Fruit fly (Drosophila melanogaster) whole organism, embryonic: Measurements from ENCODE around the gene Prosbeta6.

Source experiments
- CG30431 ChIP-seq: fragments of 200-800 bp; sonication (Bioruptor generic); optimal IDR thresholded peaks from 2 replicates; lab custom pipeline; 2017; ENCODE audit warnings: missing biosample characterization, missing genetic modification characterization
- CG32767 ChIP-seq: fragments of 200-800 bp; sonication (Bioruptor generic); IDR thresholded peaks from 2 replicates; pipeline ENCODE4 v1.3.6; 2022; ENCODE audit warnings: missing biosample characterization, missing genetic modification characterization
- Dip3 ChIP-seq: fragments of 200-800 bp; sonication (Bioruptor generic); optimal IDR thresholded peaks from 3 replicates; lab custom pipeline; 2016; ENCODE audit warnings: missing biosample characterization, missing genetic modification characterization
- MESR4 ChIP-seq: fragments of 200-800 bp; sonication (Bioruptor generic); optimal IDR thresholded peaks from 2 replicates; lab custom pipeline; 2018; ENCODE audit warnings: missing biosample characterization, mild to moderate bottlenecking, missing genetic modification characterization, moderate library complexity
- bab2 ChIP-seq: fragments of 200-800 bp; sonication (Bioruptor generic); optimal IDR thresholded peaks from 2 replicates; lab custom pipeline; 2016; ENCODE audit warnings: missing biosample characterization, missing genetic modification characterization
- danr ChIP-seq: fragments of 200-800 bp; sonication (Bioruptor generic); IDR thresholded peaks from 2 replicates; pipeline ENCODE4 v1.3.6; 2022; ENCODE audit warnings: missing biosample characterization, missing genetic modification characterization
- disco-r ChIP-seq: fragments of 200-800 bp; sonication (Bioruptor generic); optimal IDR thresholded peaks from 2 replicates; lab custom pipeline; 2016; ENCODE audit warnings: missing biosample characterization, missing genetic modification characterization
- nmo ChIP-seq: fragments of 200-800 bp; sonication (Bioruptor generic); optimal IDR thresholded peaks from 2 replicates; lab custom pipeline; 2018; ENCODE audit warnings: missing biosample characterization, mild to moderate bottlenecking, missing genetic modification characterization, moderate library complexity
- pan ChIP-seq, 4 experiments: fragments of >200 bp in 3 of 4; fragments of 200-800 bp in 1 of 4; sonication (Bioruptor generic) in 1 of 4; optimal IDR thresholded peaks in 3 of 4; IDR thresholded peaks in 1 of 4; 2 replicates each; pipeline versions ENCODE4 v1.3.6 to Lab custom; 2017 to 2022; ENCODE audit warnings: missing biosample characterization in 2 of 4, missing genetic modification characterization in 2 of 4, mixed read lengths in 1 of 4
- psq ChIP-seq: fragments of 200-800 bp; sonication (Bioruptor generic); optimal IDR thresholded peaks from 2 replicates; lab custom pipeline; 2017; ENCODE audit warnings: missing biosample characterization, missing genetic modification characterization
- tll ChIP-seq, 2 experiments: fragments of 200-800 bp in 1 of 2; fragments of >200 bp in 1 of 2; sonication (Bioruptor generic) in 1 of 2; optimal IDR thresholded peaks; 2 replicates each; lab custom pipeline; 2017 to 2019; ENCODE audit warnings: missing biosample characterization in 2 of 2, missing genetic modification characterization in 2 of 2, mild to moderate bottlenecking in 1 of 2, moderate library complexity in 1 of 2
- vnd ChIP-seq: fragments of 200-800 bp; sonication (Bioruptor generic); IDR thresholded peaks from 3 replicates; pipeline ENCODE4 v1.3.6; 2022; ENCODE audit warnings: missing biosample characterization, missing genetic modification characterization; ENCODE audit not compliant: partially characterized antibody

DNA sequence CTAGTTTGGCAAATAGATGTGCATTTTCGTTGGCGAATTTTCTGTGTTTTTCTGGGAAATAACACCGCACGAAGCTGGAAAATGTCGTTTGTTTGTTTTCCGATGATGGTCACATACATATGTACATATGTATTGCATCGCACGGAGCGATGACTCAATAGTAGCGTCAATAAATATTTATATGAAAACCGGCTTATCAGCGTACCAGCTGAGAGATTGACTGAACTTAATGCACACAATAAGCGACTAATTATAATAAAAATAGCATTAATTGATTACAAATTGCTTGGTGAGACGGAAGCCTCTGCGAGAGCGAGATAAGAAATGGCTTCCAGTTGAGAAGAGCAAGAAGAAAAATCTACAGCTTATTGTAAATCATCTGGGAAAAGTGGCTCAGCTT is 34.3 kb upstream of the Prosbeta6 start:
- TF ChIP-seq nmo (GFP tag; lab: Kevin White, UChicago) (no peak), danr (GFP tag; lab: Robert Waterston, UW) (no peak), disco-r (GFP tag; lab: Kevin White, UChicago) (no peak), bab2 (GFP tag; lab: Kevin White, UChicago) (no peak), tll (GFP tag; optimal IDR thresholded peaks at IDR 0.05; lab: Kevin White, UChicago) (no peak), pan (optimal IDR thresholded peaks at IDR 0.05; lab: Kevin White, UChicago) (no peak), pan (GFP tag; optimal IDR thresholded peaks at IDR 0.05 in 1 of 2, IDR thresholded peaks at IDR 0.05 in 1 of 2) (no peak), vnd (GFP tag; lab: Robert Waterston, UW) (no peak), Dip3 (GFP tag; lab: Kevin White, UChicago) (no peak), CG30431 (no peak), CG32767 (GFP tag; lab: Robert Waterston, UW) (no peak), psq (GFP tag; lab: Kevin White, UChicago) (no peak), MESR4 (GFP tag; lab: Kevin White, UChicago) (no peak)
